Worm (Caenorhabditis elegans): ENCODE data around the gene agt-1.

The agt-1 gene

ce11 chrIV:13398728-13399127 lies 29.5 kb upstream of the agt-1 start, which contains the start of gene Y62E10A.13 (continued):
- TF ChIP-seq hmg-20 (GFP tag; IDR thresholded peaks at IDR 0.05), result no peak
- TF ChIP-seq athp-1 (tag; optimal IDR thresholded peaks at IDR 0.05), result no peak
- no peak for TF ChIP-seq zim-3 (tag; optimal IDR thresholded peaks at IDR 0.05)
- no peak for TF ChIP-seq F55B11.4 (tag; optimal IDR thresholded peaks at IDR 0.05; ENCODE audit: borderline replicate concordance, insufficient read depth)
- TF ChIP-seq B0019.2 (GFP tag; conservative IDR thresholded peaks at IDR 0.05), result no peak
- no peak for TF ChIP-seq T07F8.4 (tag; optimal IDR thresholded peaks at IDR 0.05)
- TF ChIP-seq snpc-1.3 (tag; optimal IDR thresholded peaks at IDR 0.05; ENCODE audit: insufficient read depth), result peak; percentile 42
- peak; percentile 46 for TF ChIP-seq F49E8.2 (tag; optimal IDR thresholded peaks at IDR 0.05; ENCODE audit: insufficient read depth)
- no peak for TF ChIP-seq attf-3 (GFP tag; conservative IDR thresholded peaks at IDR 0.05)
- TF ChIP-seq zfh-2 (GFP tag; conservative IDR thresholded peaks at IDR 0.05), result no peak
- no peak for TF ChIP-seq bed-2 (GFP tag; IDR thresholded peaks at IDR 0.05)
- TF ChIP-seq aptf-3 (GFP tag; IDR thresholded peaks at IDR 0.05), result no peak
- no peak for TF ChIP-seq sdz-38 (tag; optimal IDR thresholded peaks at IDR 0.05)
- no peak for TF ChIP-seq egl-44 (GFP tag; IDR thresholded peaks at IDR 0.05)
- no peak for TF ChIP-seq Y67H2A.10 (GFP tag; conservative IDR thresholded peaks at IDR 0.05)
- no peak for TF ChIP-seq hmg-1.2 (GFP tag; IDR thresholded peaks at IDR 0.05)
- no peak for TF ChIP-seq Y56A3A.18 (GFP tag; IDR thresholded peaks at IDR 0.05)
- no peak for TF ChIP-seq ztf-18 (tag; optimal IDR thresholded peaks at IDR 0.05)
- TF ChIP-seq lin-54 (GFP tag; optimal IDR thresholded peaks at IDR 0.05), result peak; percentile 25
- no peak for TF ChIP-seq lir-1 (GFP tag; conservative IDR thresholded peaks at IDR 0.05)
- no peak for TF ChIP-seq egrh-3 (GFP tag; IDR thresholded peaks at IDR 0.05)
- TF ChIP-seq T26A5.8 (tag; optimal IDR thresholded peaks at IDR 0.05), result peak; percentile 67
- TF ChIP-seq rpc-1 (optimal IDR thresholded peaks at IDR 0.05), result no peak
- no peak for TF ChIP-seq rpc-1 (tag; optimal IDR thresholded peaks at IDR 0.05)
- no peak for TF ChIP-seq xnd-1 (tag; optimal IDR thresholded peaks at IDR 0.05)
- TF ChIP-seq Y53F4B.3 (GFP tag; IDR thresholded peaks at IDR 0.05), result no peak
- no peak for TF ChIP-seq sptf-2 (GFP tag; optimal IDR thresholded peaks at IDR 0.05)
- no peak for TF ChIP-seq tbp1 (GFP tag; optimal IDR thresholded peaks at IDR 0.05)

DNA sequence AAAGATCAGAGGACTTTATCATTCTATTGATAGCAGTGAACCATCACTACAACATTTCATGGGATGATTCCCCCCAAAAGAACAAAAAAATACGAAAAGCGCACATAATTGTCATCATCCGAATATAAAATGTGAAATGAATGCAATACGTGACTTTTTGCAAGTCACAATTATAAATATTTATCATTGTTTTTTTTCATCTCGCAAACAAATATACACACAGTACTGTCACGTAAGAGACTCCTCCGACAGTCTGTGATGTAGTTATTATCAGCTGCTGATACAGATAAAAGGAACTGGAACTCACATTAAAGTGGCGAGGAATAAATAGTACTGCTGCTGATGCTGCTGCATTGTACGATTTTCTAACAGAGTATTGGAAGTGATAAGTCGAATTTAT lies 27.2 kb upstream of the agt-1 start:
- TF ChIP-seq nhr-80 (tag; optimal IDR thresholded peaks at IDR 0.05), result peak; percentile 37
- no peak for TF ChIP-seq hlh-12 (tag; optimal IDR thresholded peaks at IDR 0.05)
- no peak for TF ChIP-seq lag-1 (GFP tag; IDR thresholded peaks at IDR 0.05)
- peak; percentile 27 for TF ChIP-seq ZK185.1 (tag; optimal IDR thresholded peaks at IDR 0.05; ENCODE audit: poor library complexity, severe bottlenecking)
- TF ChIP-seq Y67H2A.10 (GFP tag; conservative IDR thresholded peaks at IDR 0.05), result no peak
- no peak for TF ChIP-seq madf-6 (GFP tag; IDR thresholded peaks at IDR 0.05)
- no peak for TF ChIP-seq cebp-1 (GFP tag; IDR thresholded peaks at IDR 0.05)
- no peak for TF ChIP-seq cebp-1 (tag; optimal IDR thresholded peaks at IDR 0.05)
- TF ChIP-seq lin-40 (tag; optimal IDR thresholded peaks at IDR 0.05), result peak; percentile 15
- TF ChIP-seq him-1 (tag; optimal IDR thresholded peaks at IDR 0.05), result no peak
- no peak for TF ChIP-seq nhr-179 (tag; optimal IDR thresholded peaks at IDR 0.05)
- no peak for TF ChIP-seq unc-130 (GFP tag; optimal IDR thresholded peaks at IDR 0.05)

- TF ChIP-seq egl-18 (GFP tag; IDR thresholded peaks at IDR 0.05) (no peak), C06A6.2 (GFP tag; conservative IDR thresholded peaks at IDR 0.05) (peak; percentile 77; the same call in 1 of the 2 replicates), lin-26 (GFP tag; IDR thresholded peaks at IDR 0.05) (0 out of 2 replicates have a peak, but pooled peaks have one; percentile 43), F33H1.4 (GFP tag; IDR thresholded peaks at IDR 0.05) (no peak), lin-40 (tag; optimal IDR thresholded peaks at IDR 0.05) (peak; percentile 83), nfyb-1 (GFP tag; IDR thresholded peaks at IDR 0.05) (0 out of 2 replicates have a peak, but pooled peaks have one; percentile 51), egrh-3 (GFP tag; IDR thresholded peaks at IDR 0.05) (0 out of 2 replicates have a peak, but pooled peaks have one; percentile 27), ceh-40 (GFP tag; IDR thresholded peaks at IDR 0.05) (no peak), F22D6.2 (tag; optimal IDR thresholded peaks at IDR 0.05) (peak; percentile 19), tbp1 (GFP tag; optimal IDR thresholded peaks at IDR 0.05) (peak; percentile 57), repo-1 (tag; optimal IDR thresholded peaks at IDR 0.05) (peak; percentile 51), lin-54 (GFP tag; optimal IDR thresholded peaks at IDR 0.05) (peak; percentile 44), pbrm-1 (GFP tag; IDR thresholded peaks at IDR 0.05) (peak; percentile 49; the same call in 1 of the 2 replicates), pha-4 (tag; optimal IDR thresholded peaks at IDR 0.05) (no peak), hmg-20 (GFP tag; IDR thresholded peaks at IDR 0.05) (no peak)
Measured at ce11 chrIV:13395255-13395654, 26.0 kb upstream of the agt-1 start.
